Worm (Caenorhabditis elegans): ENCODE results near the gene srv-8.

- TF ChIP-seq ama-1 (optimal IDR thresholded peaks at IDR 0.05) = no peak
- TF ChIP-seq ama-1 (GFP tag; optimal IDR thresholded peaks at IDR 0.05) = no peak
- no peak for TF ChIP-seq pha-4 (tag; optimal IDR thresholded peaks at IDR 0.05)
- no peak for TF ChIP-seq snpc-4 (GFP tag; optimal IDR thresholded peaks at IDR 0.05)
- no peak for TF ChIP-seq snpc-4 (tag; optimal IDR thresholded peaks at IDR 0.05)
Measured at ce11 chrV:13375861-13376260, 44.7 kb downstream of the srv-8 start.
